Worm (Caenorhabditis elegans) whole organism, L1 larva: ENCODE data around the gene Y41G9A.17.
A peak's percentile ranks its signal among the peaks of the same experiment; 100 is the strongest.

ENCODE experiments used
- C04F5.9 ChIP-seq: sonication (generic microtip); optimal IDR thresholded peaks from 2 replicates; lab custom pipeline; 2016; ENCODE audit warnings: missing genetic modification characterization, missing compliant biosample characterization
- C16A3.4 ChIP-seq: fragments of 150-350 bp; optimal IDR thresholded peaks from 2 replicates; lab custom pipeline; 2014; ENCODE audit warnings: missing biosample characterization, missing genetic modification characterization
- alr-1 ChIP-seq: fragments of 200-800 bp; sonication (Bioruptor generic); optimal IDR thresholded peaks from 2 replicates; lab custom pipeline; 2018; ENCODE audit warnings: borderline replicate concordance, mild to moderate bottlenecking, missing genetic modification characterization, missing compliant biosample characterization
- blmp-1 ChIP-seq: fragments of 150-350 bp; optimal IDR thresholded peaks from 2 replicates; lab custom pipeline; 2014; ENCODE audit warnings: missing biosample characterization, missing genetic modification characterization
- ceh-63 ChIP-seq: fragments of 200-800 bp; sonication (Bioruptor generic); optimal IDR thresholded peaks from 2 replicates; lab custom pipeline; 2018; ENCODE audit warnings: mild to moderate bottlenecking, missing genetic modification characterization, missing compliant biosample characterization
- ceh-8 ChIP-seq: fragments of 200-800 bp; sonication (Bioruptor generic); optimal IDR thresholded peaks from 2 replicates; lab custom pipeline; 2018; ENCODE audit warnings: mild to moderate bottlenecking, missing genetic modification characterization, moderate library complexity, missing compliant biosample characterization
- ceh-82 ChIP-seq, 3 experiments: fragments of 150-350 bp in 1 of 3; sonication (generic microtip) in 2 of 3; optimal IDR thresholded peaks; 2 replicates each; lab custom pipeline; 2014 to 2017; ENCODE audit warnings: missing biosample characterization in 3 of 3, missing genetic modification characterization in 3 of 3
- ceh-88 ChIP-seq: fragments of 200-800 bp; sonication (Bioruptor generic); IDR thresholded peaks from 2 replicates; pipeline ENCODE4 v1.3.6; 2022; ENCODE audit warnings: missing genetic modification characterization, missing compliant biosample characterization
- ceh-90 ChIP-seq: sonication (generic microtip); optimal IDR thresholded peaks from 2 replicates; lab custom pipeline; 2016; ENCODE audit warnings: missing genetic modification characterization, missing compliant biosample characterization
- dsc-1 ChIP-seq: sonication (generic microtip); optimal IDR thresholded peaks from 2 replicates; lab custom pipeline; 2016; ENCODE audit warnings: mild to moderate bottlenecking, missing genetic modification characterization, missing compliant biosample characterization
- efl-1 ChIP-seq, 4 experiments: fragments of 150-350 bp; optimal IDR thresholded peaks in 3 of 4; peaks in 1 of 4; 1 replicate in 1 of 4; 2 replicates in 3 of 4; lab custom pipeline; 2014; ENCODE audit warnings: missing biosample characterization in 2 of 4, missing genetic modification characterization in 2 of 4, missing genetic modification reagents in 2 of 4
- efl-3 ChIP-seq: fragments of 200-800 bp; sonication (Bioruptor generic); optimal IDR thresholded peaks from 2 replicates; lab custom pipeline; 2018; ENCODE audit warnings: mild to moderate bottlenecking, missing genetic modification characterization, missing compliant biosample characterization
- egl-13 ChIP-seq: sonication (generic microtip); optimal IDR thresholded peaks from 2 replicates; lab custom pipeline; 2016; ENCODE audit warnings: missing genotype, missing genetic modification reagents, missing genetic modification characterization, missing compliant biosample characterization
- egl-27 ChIP-seq, 2 experiments: fragments of 150-350 bp in 1 of 2; sonication (generic microtip); optimal IDR thresholded peaks; 3 replicates each; lab custom pipeline; 2017 to 2018; ENCODE audit warnings: missing biosample characterization in 2 of 2, missing genetic modification characterization in 2 of 2, missing genetic modification reagents in 2 of 2
- elt-3 ChIP-seq, 6 experiments: fragments of 150-350 bp in 1 of 6; sonication (generic microtip); optimal IDR thresholded peaks; 2 replicates each; lab custom pipeline; 2017 to 2018; ENCODE audit warnings: missing biosample characterization in 6 of 6, missing genetic modification characterization in 6 of 6, inconsistent platforms in 1 of 6
- fkh-10 ChIP-seq: sonication (generic microtip); optimal IDR thresholded peaks from 2 replicates; lab custom pipeline; 2017; ENCODE audit warnings: missing biosample characterization, missing genetic modification reagents, missing genetic modification characterization
- fkh-4 ChIP-seq: sonication (generic microtip); optimal IDR thresholded peaks from 2 replicates; lab custom pipeline; 2016; ENCODE audit warnings: missing compliant biosample characterization, missing genetic modification characterization, borderline replicate concordance
- fkh-8 ChIP-seq: sonication (generic microtip); optimal IDR thresholded peaks from 2 replicates; lab custom pipeline; 2016; ENCODE audit warnings: mild to moderate bottlenecking, missing genetic modification characterization, missing compliant biosample characterization
- fos-1 ChIP-seq: fragments of 150-350 bp; optimal IDR thresholded peaks from 2 replicates; lab custom pipeline; 2014; ENCODE audit warnings: missing biosample characterization, missing genetic modification characterization
- irx-1 ChIP-seq: sonication (generic microtip); optimal IDR thresholded peaks from 2 replicates; lab custom pipeline; 2016; ENCODE audit warnings: missing genetic modification characterization, missing compliant biosample characterization
- isw-1 ChIP-seq: fragments of 200-800 bp; sonication (Bioruptor generic); IDR thresholded peaks from 2 replicates; pipeline ENCODE4 v1.3.6; 2022; ENCODE audit warnings: missing genetic modification characterization, missing compliant biosample characterization
- jun-1 ChIP-seq: fragments of 150-350 bp; optimal IDR thresholded peaks from 2 replicates; lab custom pipeline; 2014; ENCODE audit warnings: missing biosample characterization, missing genetic modification reagents, missing genetic modification characterization
- lin-14 ChIP-seq: fragments of 200-800 bp; sonication (Bioruptor generic); optimal IDR thresholded peaks from 2 replicates; lab custom pipeline; 2018; ENCODE audit warnings: mild to moderate bottlenecking, missing genetic modification characterization, moderate library complexity, missing compliant biosample characterization
- lin-15B ChIP-seq: fragments of 150-350 bp; sonication (generic microtip); optimal IDR thresholded peaks from 3 replicates; lab custom pipeline; 2014; ENCODE audit warnings: missing biosample characterization, missing genetic modification characterization
- lin-35 ChIP-seq, 2 experiments: fragments of 150-350 bp; optimal IDR thresholded peaks; 2 replicates each; lab custom pipeline; 2014; ENCODE audit warnings: missing biosample characterization in 2 of 2, missing genetic modification characterization in 2 of 2, missing genetic modification reagents in 2 of 2
- lir-3 ChIP-seq: sonication (generic microtip); optimal IDR thresholded peaks from 2 replicates; lab custom pipeline; 2016; ENCODE audit warnings: mild to moderate bottlenecking, missing genetic modification characterization, moderate library complexity, missing compliant biosample characterization; ENCODE audit not compliant: poor library complexity
- lsy-2 ChIP-seq, 2 experiments: fragments of 150-350 bp; optimal IDR thresholded peaks; 2 replicates each; lab custom pipeline; 2014; ENCODE audit warnings: missing biosample characterization in 2 of 2, missing genetic modification characterization in 2 of 2
- mdl-1 ChIP-seq, 2 experiments: fragments of 150-350 bp; optimal IDR thresholded peaks; 2 replicates each; lab custom pipeline; 2014 to 2017; ENCODE audit warnings: missing biosample characterization in 2 of 2, missing genetic modification characterization in 2 of 2, inconsistent platforms in 1 of 2
- mef-2 ChIP-seq: fragments of 150-350 bp; optimal IDR thresholded peaks from 2 replicates; lab custom pipeline; 2014; ENCODE audit warnings: missing biosample characterization, missing genetic modification characterization
- mep-1 ChIP-seq: fragments of 150-350 bp; optimal IDR thresholded peaks from 2 replicates; lab custom pipeline; 2014; ENCODE audit warnings: missing biosample characterization, missing genetic modification characterization
- nhr-11 ChIP-seq: fragments of 150-350 bp; optimal IDR thresholded peaks from 2 replicates; lab custom pipeline; 2014; ENCODE audit warnings: missing biosample characterization, missing genetic modification characterization
- nhr-19 ChIP-seq: fragments of 200-800 bp; sonication (Bioruptor generic); conservative IDR thresholded peaks from 2 replicates; pipeline ENCODE4 v1.3.6; 2022; ENCODE audit warnings: missing genetic modification characterization, missing compliant biosample characterization
- nhr-20 ChIP-seq: sonication (generic microtip); optimal IDR thresholded peaks from 2 replicates; lab custom pipeline; 2016; ENCODE audit warnings: mild to moderate bottlenecking, missing genetic modification characterization, missing compliant biosample characterization
- nhr-47 ChIP-seq: sonication (generic microtip); optimal IDR thresholded peaks from 2 replicates; lab custom pipeline; 2016; ENCODE audit warnings: mild to moderate bottlenecking, missing genetic modification characterization, moderate library complexity, missing compliant biosample characterization
- nhr-71 ChIP-seq: sonication (generic microtip); optimal IDR thresholded peaks from 2 replicates; lab custom pipeline; 2016; ENCODE audit warnings: mild to moderate bottlenecking, missing genetic modification characterization, moderate library complexity, missing compliant biosample characterization
- nhr-77 ChIP-seq: fragments of 150-350 bp; optimal IDR thresholded peaks from 2 replicates; lab custom pipeline; 2014; ENCODE audit warnings: missing biosample characterization, missing genetic modification characterization
- nhr-85 ChIP-seq: sonication (generic microtip); peaks from one replicate; lab custom pipeline; 2016; ENCODE audit warnings: missing genetic modification characterization, inconsistent platforms, missing compliant biosample characterization
- nhr-90 ChIP-seq: sonication (generic microtip); optimal IDR thresholded peaks from 2 replicates; lab custom pipeline; 2016; ENCODE audit warnings: mild to moderate bottlenecking, missing genetic modification characterization, missing compliant biosample characterization; ENCODE audit not compliant: poor library complexity
- snpc-4 ChIP-seq: fragments of 150-350 bp; optimal IDR thresholded peaks from 2 replicates; lab custom pipeline; 2014; ENCODE audit warnings: missing biosample characterization, missing genetic modification characterization
- snu-23 ChIP-seq: sonication (generic microtip); optimal IDR thresholded peaks from 2 replicates; lab custom pipeline; 2016; ENCODE audit warnings: missing genetic modification characterization, missing compliant biosample characterization
- sox-4 ChIP-seq: sonication (generic microtip); optimal IDR thresholded peaks from 2 replicates; lab custom pipeline; 2016; ENCODE audit warnings: missing genetic modification characterization, missing compliant biosample characterization
- sptf-1 ChIP-seq: fragments of 150-350 bp; optimal IDR thresholded peaks from 2 replicates; lab custom pipeline; 2014; ENCODE audit warnings: missing biosample characterization, missing genetic modification characterization
- swsn-7 ChIP-seq: sonication (generic microtip); optimal IDR thresholded peaks from 2 replicates; lab custom pipeline; 2016; ENCODE audit warnings: missing genetic modification characterization, missing compliant biosample characterization
- tbx-2 ChIP-seq: sonication (generic microtip); optimal IDR thresholded peaks from 2 replicates; lab custom pipeline; 2016; ENCODE audit warnings: missing genetic modification characterization, missing compliant biosample characterization
- unc-98 ChIP-seq: fragments of 200-800 bp; sonication (Bioruptor generic); IDR thresholded peaks from 2 replicates; pipeline ENCODE4 v1.3.6; 2022; ENCODE audit warnings: missing genetic modification characterization, missing compliant biosample characterization
- xbp-1 ChIP-seq: sonication (generic microtip); optimal IDR thresholded peaks from 2 replicates; lab custom pipeline; 2016; ENCODE audit warnings: missing genetic modification characterization, missing compliant biosample characterization
- ztf-11 ChIP-seq, 2 experiments: sonication (generic microtip); optimal IDR thresholded peaks; 2 replicates each; lab custom pipeline; 2016 to 2017; ENCODE audit warnings: missing genetic modification characterization in 2 of 2, missing biosample characterization in 1 of 2, missing compliant biosample characterization in 1 of 2

The Y41G9A.17 gene

DNA sequence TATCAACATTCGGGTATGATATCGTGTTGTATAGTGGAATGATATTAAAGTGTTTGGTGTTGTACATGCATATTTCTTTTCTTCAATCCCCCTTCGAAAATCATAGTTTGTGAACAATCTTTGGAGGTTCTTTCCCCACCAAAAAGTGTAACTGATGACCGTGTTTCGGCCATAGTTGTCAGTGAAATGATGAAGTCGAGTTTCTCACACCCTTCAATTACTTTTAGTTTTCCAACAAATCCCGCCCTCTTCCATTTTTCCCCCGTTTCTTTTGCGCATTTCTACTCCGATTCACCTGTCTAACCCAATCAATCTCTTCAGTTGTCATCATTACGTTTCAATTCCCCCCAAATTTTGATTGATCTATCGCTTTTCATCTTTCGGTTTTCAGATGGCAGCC is 25.6 kb upstream of the Y41G9A.17 start:
- peak; percentile 43 for TF ChIP-seq snu-23
- peak in 2 of 6 experiments; percentile 21 to 42 for TF ChIP-seq elt-3 (tag; optimal IDR thresholded peaks at IDR 0.05; lab: Kevin White, UChicago)
- TF ChIP-seq nhr-71 (tag; lab: Kevin White, UChicago), result peak; percentile 33
- no peak for TF ChIP-seq fos-1 (tag; lab: Kevin White, UChicago)
- TF ChIP-seq ceh-63 (GFP tag; lab: Kevin White, UChicago), result no peak
- no peak for TF ChIP-seq sox-4 (tag; lab: Kevin White, UChicago)
- TF ChIP-seq dsc-1 (tag; lab: Kevin White, UChicago), result no peak
- TF ChIP-seq fkh-4 (tag; lab: Kevin White, UChicago), result no peak
- no peak for TF ChIP-seq unc-98
- TF ChIP-seq lsy-2 (tag; optimal IDR thresholded peaks at IDR 0.05; lab: Kevin White, UChicago), result peak in 1 of 2 experiments; percentile 17
- no peak for TF ChIP-seq efl-3 (GFP tag; lab: Kevin White, UChicago)
- no peak for TF ChIP-seq ceh-8 (GFP tag; lab: Kevin White, UChicago)
- peak; percentile 28 for TF ChIP-seq nhr-20 (tag; lab: Kevin White, UChicago)
- TF ChIP-seq nhr-85 (tag; lab: Kevin White, UChicago), result peak; percentile 80
- TF ChIP-seq lin-35 (GFP tag; optimal IDR thresholded peaks at IDR 0.05; lab: Kevin White, UChicago), result peak in 1 of 2 experiments; percentile 1
- TF ChIP-seq nhr-19, result peak; percentile 60
- TF ChIP-seq ceh-82 (tag; optimal IDR thresholded peaks at IDR 0.05; lab: Kevin White, UChicago), result no peak
- TF ChIP-seq mdl-1 (tag; optimal IDR thresholded peaks at IDR 0.05; lab: Kevin White, UChicago), result no peak
- no peak for TF ChIP-seq jun-1 (tag; lab: Kevin White, UChicago)
- TF ChIP-seq C16A3.4 (tag; lab: Kevin White, UChicago), result no peak
- peak; percentile 81 for TF ChIP-seq blmp-1 (tag; lab: Kevin White, UChicago)
- TF ChIP-seq xbp-1 (tag; lab: Kevin White, UChicago), result no peak
- TF ChIP-seq mep-1 (tag; lab: Kevin White, UChicago), result no peak

DNA sequence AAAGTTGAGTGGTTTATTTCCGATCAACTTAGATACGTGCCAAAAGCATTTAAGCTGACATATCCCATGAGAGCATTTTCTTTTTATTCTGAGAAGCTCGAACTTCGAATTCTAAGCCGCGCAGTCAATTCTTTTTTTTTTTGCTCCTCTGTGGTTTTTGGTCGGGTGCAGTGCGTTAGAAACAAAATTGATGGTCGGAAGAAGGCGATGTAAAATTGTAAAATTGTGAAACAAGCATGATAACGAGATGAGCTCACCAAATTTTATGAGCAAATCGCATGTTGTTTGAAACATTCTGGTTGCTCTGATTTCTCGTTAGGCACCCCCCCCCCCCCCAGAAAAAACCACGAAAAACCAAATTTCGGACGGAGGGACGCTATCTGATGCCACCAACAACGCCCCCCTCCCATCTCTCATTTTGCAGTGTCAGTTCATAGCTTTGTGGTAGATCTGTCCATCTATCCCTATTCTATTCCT is 25.1 kb upstream of the Y41G9A.17 start, which contains the start of gene aqp-7:
TSS of gene aqp-7 (plus strand) at position 427 of the 477 bp plus-strand sequence.
- TF ChIP-seq fkh-10 (GFP tag; lab: Kevin White, UChicago), result peak; percentile 22
- TF ChIP-seq lsy-2 (tag; optimal IDR thresholded peaks at IDR 0.05; lab: Kevin White, UChicago), result no peak
- no peak for TF ChIP-seq tbx-2 (tag; lab: Kevin White, UChicago)
- no peak for TF ChIP-seq swsn-7 (tag; lab: Kevin White, UChicago)
- TF ChIP-seq lin-14 (GFP tag; lab: Kevin White, UChicago), result peak; percentile 52
- no peak for TF ChIP-seq efl-1 (optimal IDR thresholded peaks at IDR 0.05; lab: Kevin White, UChicago)
- peak in 1 of 2 experiments; percentile 8 for TF ChIP-seq efl-1 (GFP tag; optimal IDR thresholded peaks at IDR 0.05 in 1 of 2; lab: Kevin White, UChicago)
- TF ChIP-seq egl-13 (tag; lab: Kevin White, UChicago), result peak; percentile 11

DNA sequence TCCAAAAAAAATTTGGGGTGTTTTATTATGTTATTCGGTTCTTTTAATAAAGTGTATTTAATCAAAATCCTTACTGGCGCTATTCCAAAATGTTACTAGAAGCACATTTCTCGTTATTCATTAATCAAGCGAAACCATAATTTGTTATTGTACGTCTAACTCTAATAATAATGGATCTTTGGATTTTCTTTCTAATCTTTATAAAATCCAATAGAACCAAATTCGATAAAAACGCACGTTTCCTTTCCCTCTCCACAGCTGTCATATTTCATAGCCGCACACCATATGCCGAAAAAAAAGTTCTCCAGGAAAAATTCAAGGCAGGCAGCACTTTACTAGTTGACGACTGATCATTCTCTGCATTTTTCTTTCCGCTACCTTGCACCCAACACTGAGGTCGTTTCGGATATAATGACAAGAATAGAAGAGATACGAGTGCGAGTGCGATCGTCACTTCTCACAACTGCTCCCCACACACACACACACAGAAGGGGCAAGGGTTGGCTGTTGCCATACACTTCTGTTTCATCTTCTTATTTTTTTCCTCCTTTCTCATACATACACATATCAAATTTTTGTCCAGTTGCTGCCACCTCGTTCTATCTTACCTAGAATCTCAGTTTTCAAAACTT is 24.1 kb upstream of the Y41G9A.17 start:
- TF ChIP-seq snpc-4 (tag; lab: Kevin White, UChicago) (no peak), egl-27 (tag; optimal IDR thresholded peaks at IDR 0.05; lab: Kevin White, UChicago) (no peak), lin-15B (no peak), lin-14 (GFP tag; lab: Kevin White, UChicago) (peak; percentile 77), nhr-47 (tag; lab: Kevin White, UChicago) (peak; percentile 40), sptf-1 (tag; lab: Kevin White, UChicago) (no peak), ceh-88 (no peak), blmp-1 (tag; lab: Kevin White, UChicago) (no peak), mef-2 (peak; percentile 17), nhr-77 (tag; lab: Kevin White, UChicago) (no peak), ceh-90 (tag; lab: Kevin White, UChicago) (no peak), nhr-90 (tag; lab: Kevin White, UChicago) (no peak), nhr-11 (tag; lab: Kevin White, UChicago) (no peak), isw-1 (GFP tag; lab: Robert Waterston, UW) (no peak), C04F5.9 (no peak), fkh-8 (tag; lab: Kevin White, UChicago) (peak; percentile 32), irx-1 (no peak), dsc-1 (tag; lab: Kevin White, UChicago) (peak; percentile 68), lsy-2 (tag; optimal IDR thresholded peaks at IDR 0.05; lab: Kevin White, UChicago) (peak; percentile 14 to 18), alr-1 (tag; lab: Kevin White, UChicago) (no peak), lir-3 (tag; lab: Kevin White, UChicago) (no peak), snu-23 (peak; percentile 72), egl-13 (tag; lab: Kevin White, UChicago) (no peak), ztf-11 (tag; optimal IDR thresholded peaks at IDR 0.05; lab: Kevin White, UChicago) (no peak)
